Worm (Caenorhabditis elegans) whole organism, L1 larva: ENCODE data around the gene C15H9.2.
A peak's percentile ranks its signal among the peaks of the same experiment; 100 is the strongest.

Experiments used
- C34B4.2 ChIP-seq: sonication (generic microtip); optimal IDR thresholded peaks from 2 replicates; lab custom pipeline; 2017; ENCODE audit warnings: mild to moderate bottlenecking, missing genetic modification characterization, missing compliant biosample characterization
- F16B12.6 ChIP-seq: fragments of 150-350 bp; optimal IDR thresholded peaks from 2 replicates; lab custom pipeline; 2014; ENCODE audit warnings: missing biosample characterization, missing genetic modification characterization
- Y116A8C.19 ChIP-seq: sonication (generic microtip); optimal IDR thresholded peaks from 2 replicates; lab custom pipeline; 2016; ENCODE audit warnings: missing compliant biosample characterization, missing genetic modification characterization, borderline replicate concordance
- aha-1 ChIP-seq: fragments of 150-350 bp; optimal IDR thresholded peaks from 2 replicates; lab custom pipeline; 2014; ENCODE audit warnings: missing biosample characterization, missing genetic modification characterization
- alr-1 ChIP-seq: fragments of 200-800 bp; sonication (Bioruptor generic); optimal IDR thresholded peaks from 2 replicates; lab custom pipeline; 2018; ENCODE audit warnings: borderline replicate concordance, mild to moderate bottlenecking, missing genetic modification characterization, missing compliant biosample characterization
- blmp-1 ChIP-seq: fragments of 150-350 bp; optimal IDR thresholded peaks from 2 replicates; lab custom pipeline; 2014; ENCODE audit warnings: missing biosample characterization, missing genetic modification characterization
- ceh-63 ChIP-seq: fragments of 200-800 bp; sonication (Bioruptor generic); optimal IDR thresholded peaks from 2 replicates; lab custom pipeline; 2018; ENCODE audit warnings: mild to moderate bottlenecking, missing genetic modification characterization, missing compliant biosample characterization
- ceh-82 ChIP-seq, 3 experiments: fragments of 150-350 bp in 1 of 3; sonication (generic microtip) in 2 of 3; optimal IDR thresholded peaks; 2 replicates each; lab custom pipeline; 2014 to 2017; ENCODE audit warnings: missing biosample characterization in 3 of 3, missing genetic modification characterization in 3 of 3
- ceh-88 ChIP-seq: fragments of 200-800 bp; sonication (Bioruptor generic); IDR thresholded peaks from 2 replicates; pipeline ENCODE4 v1.3.6; 2022; ENCODE audit warnings: missing genetic modification characterization, missing compliant biosample characterization
- ceh-90 ChIP-seq: sonication (generic microtip); optimal IDR thresholded peaks from 2 replicates; lab custom pipeline; 2016; ENCODE audit warnings: missing genetic modification characterization, missing compliant biosample characterization
- dsc-1 ChIP-seq: sonication (generic microtip); optimal IDR thresholded peaks from 2 replicates; lab custom pipeline; 2016; ENCODE audit warnings: mild to moderate bottlenecking, missing genetic modification characterization, missing compliant biosample characterization
- efl-1 ChIP-seq, 4 experiments: fragments of 150-350 bp; optimal IDR thresholded peaks in 3 of 4; peaks in 1 of 4; 1 replicate in 1 of 4; 2 replicates in 3 of 4; lab custom pipeline; 2014; ENCODE audit warnings: missing biosample characterization in 2 of 4, missing genetic modification characterization in 2 of 4, missing genetic modification reagents in 2 of 4
- efl-3 ChIP-seq: fragments of 200-800 bp; sonication (Bioruptor generic); optimal IDR thresholded peaks from 2 replicates; lab custom pipeline; 2018; ENCODE audit warnings: mild to moderate bottlenecking, missing genetic modification characterization, missing compliant biosample characterization
- egl-13 ChIP-seq: sonication (generic microtip); optimal IDR thresholded peaks from 2 replicates; lab custom pipeline; 2016; ENCODE audit warnings: missing genotype, missing genetic modification reagents, missing genetic modification characterization, missing compliant biosample characterization
- elt-3 ChIP-seq, 6 experiments: fragments of 150-350 bp in 1 of 6; sonication (generic microtip); optimal IDR thresholded peaks; 2 replicates each; lab custom pipeline; 2017 to 2018; ENCODE audit warnings: missing biosample characterization in 6 of 6, missing genetic modification characterization in 6 of 6, inconsistent platforms in 1 of 6
- fkh-10 ChIP-seq: sonication (generic microtip); optimal IDR thresholded peaks from 2 replicates; lab custom pipeline; 2017; ENCODE audit warnings: missing biosample characterization, missing genetic modification reagents, missing genetic modification characterization
- fos-1 ChIP-seq: fragments of 150-350 bp; optimal IDR thresholded peaks from 2 replicates; lab custom pipeline; 2014; ENCODE audit warnings: missing biosample characterization, missing genetic modification characterization
- hpl-2 ChIP-seq: fragments of 150-350 bp; optimal IDR thresholded peaks from 2 replicates; lab custom pipeline; 2014; ENCODE audit warnings: missing biosample characterization, missing genetic modification reagents, missing genetic modification characterization
- irx-1 ChIP-seq: sonication (generic microtip); optimal IDR thresholded peaks from 2 replicates; lab custom pipeline; 2016; ENCODE audit warnings: missing genetic modification characterization, missing compliant biosample characterization
- lin-14 ChIP-seq: fragments of 200-800 bp; sonication (Bioruptor generic); optimal IDR thresholded peaks from 2 replicates; lab custom pipeline; 2018; ENCODE audit warnings: mild to moderate bottlenecking, missing genetic modification characterization, moderate library complexity, missing compliant biosample characterization
- lin-15B ChIP-seq: fragments of 150-350 bp; sonication (generic microtip); optimal IDR thresholded peaks from 3 replicates; lab custom pipeline; 2014; ENCODE audit warnings: missing biosample characterization, missing genetic modification characterization
- lin-35 ChIP-seq, 2 experiments: fragments of 150-350 bp; optimal IDR thresholded peaks; 2 replicates each; lab custom pipeline; 2014; ENCODE audit warnings: missing biosample characterization in 2 of 2, missing genetic modification characterization in 2 of 2, missing genetic modification reagents in 2 of 2
- lir-3 ChIP-seq: sonication (generic microtip); optimal IDR thresholded peaks from 2 replicates; lab custom pipeline; 2016; ENCODE audit warnings: mild to moderate bottlenecking, missing genetic modification characterization, moderate library complexity, missing compliant biosample characterization; ENCODE audit not compliant: poor library complexity
- mdl-1 ChIP-seq, 2 experiments: fragments of 150-350 bp; optimal IDR thresholded peaks; 2 replicates each; lab custom pipeline; 2014 to 2017; ENCODE audit warnings: missing biosample characterization in 2 of 2, missing genetic modification characterization in 2 of 2, inconsistent platforms in 1 of 2
- mef-2 ChIP-seq: fragments of 150-350 bp; optimal IDR thresholded peaks from 2 replicates; lab custom pipeline; 2014; ENCODE audit warnings: missing biosample characterization, missing genetic modification characterization
- nhr-11 ChIP-seq: fragments of 150-350 bp; optimal IDR thresholded peaks from 2 replicates; lab custom pipeline; 2014; ENCODE audit warnings: missing biosample characterization, missing genetic modification characterization
- nhr-12 ChIP-seq: sonication (generic microtip); optimal IDR thresholded peaks from 2 replicates; lab custom pipeline; 2017; ENCODE audit warnings: missing biosample characterization, missing genetic modification characterization
- nhr-19 ChIP-seq: fragments of 200-800 bp; sonication (Bioruptor generic); conservative IDR thresholded peaks from 2 replicates; pipeline ENCODE4 v1.3.6; 2022; ENCODE audit warnings: missing genetic modification characterization, missing compliant biosample characterization
- nhr-20 ChIP-seq: sonication (generic microtip); optimal IDR thresholded peaks from 2 replicates; lab custom pipeline; 2016; ENCODE audit warnings: mild to moderate bottlenecking, missing genetic modification characterization, missing compliant biosample characterization
- nhr-237 ChIP-seq: fragments of 150-350 bp; optimal IDR thresholded peaks from 2 replicates; lab custom pipeline; 2014; ENCODE audit warnings: missing biosample characterization, missing genetic modification characterization
- nhr-28 ChIP-seq: fragments of 150-350 bp; optimal IDR thresholded peaks from 2 replicates; lab custom pipeline; 2014; ENCODE audit warnings: missing biosample characterization, missing genetic modification characterization
- nhr-71 ChIP-seq: sonication (generic microtip); optimal IDR thresholded peaks from 2 replicates; lab custom pipeline; 2016; ENCODE audit warnings: mild to moderate bottlenecking, missing genetic modification characterization, moderate library complexity, missing compliant biosample characterization
- nhr-76 ChIP-seq: sonication (generic microtip); optimal IDR thresholded peaks from 2 replicates; lab custom pipeline; 2017; ENCODE audit warnings: missing biosample characterization, missing genetic modification characterization
- nhr-77 ChIP-seq: fragments of 150-350 bp; optimal IDR thresholded peaks from 2 replicates; lab custom pipeline; 2014; ENCODE audit warnings: missing biosample characterization, missing genetic modification characterization
- nhr-84 ChIP-seq: sonication (generic microtip); optimal IDR thresholded peaks from 2 replicates; lab custom pipeline; 2017; ENCODE audit warnings: missing biosample characterization, missing genetic modification characterization
- nhr-85 ChIP-seq: sonication (generic microtip); peaks from one replicate; lab custom pipeline; 2016; ENCODE audit warnings: missing genetic modification characterization, inconsistent platforms, missing compliant biosample characterization
- nhr-90 ChIP-seq: sonication (generic microtip); optimal IDR thresholded peaks from 2 replicates; lab custom pipeline; 2016; ENCODE audit warnings: mild to moderate bottlenecking, missing genetic modification characterization, missing compliant biosample characterization; ENCODE audit not compliant: poor library complexity
- rnt-1 ChIP-seq: sonication (generic microtip); optimal IDR thresholded peaks from 2 replicates; lab custom pipeline; 2016; ENCODE audit warnings: mild to moderate bottlenecking, missing genetic modification characterization, moderate library complexity, missing compliant biosample characterization
- snu-23 ChIP-seq: sonication (generic microtip); optimal IDR thresholded peaks from 2 replicates; lab custom pipeline; 2016; ENCODE audit warnings: missing genetic modification characterization, missing compliant biosample characterization
- swsn-7 ChIP-seq: sonication (generic microtip); optimal IDR thresholded peaks from 2 replicates; lab custom pipeline; 2016; ENCODE audit warnings: missing genetic modification characterization, missing compliant biosample characterization
- unc-30 ChIP-seq: sonication (generic microtip); optimal IDR thresholded peaks from 2 replicates; lab custom pipeline; 2017; ENCODE audit warnings: missing biosample characterization, missing genetic modification characterization
- unc-86 ChIP-seq: sonication (generic microtip); optimal IDR thresholded peaks from 2 replicates; lab custom pipeline; 2016; ENCODE audit warnings: missing genetic modification characterization, missing compliant biosample characterization
- vab-15 ChIP-seq: sonication (generic microtip); optimal IDR thresholded peaks from 2 replicates; lab custom pipeline; 2017; ENCODE audit warnings: missing genotype, mild to moderate bottlenecking, missing genetic modification characterization, missing compliant biosample characterization
- ztf-11 ChIP-seq, 2 experiments: sonication (generic microtip); optimal IDR thresholded peaks; 2 replicates each; lab custom pipeline; 2016 to 2017; ENCODE audit warnings: missing genetic modification characterization in 2 of 2, missing biosample characterization in 1 of 2, missing compliant biosample characterization in 1 of 2

C15H9.2 gene

ce11 chrX:6112817-6113216 lies 5.5 kb upstream of the C15H9.2 start, which contains the start of gene prx-3:
prx-3 (minus strand) TSS chrX:6112917.
- TF ChIP-seq nhr-84 (tag; lab: Kevin White, UChicago) = no peak
- peak; percentile 46 for TF ChIP-seq nhr-20 (tag; lab: Kevin White, UChicago)
- TF ChIP-seq, all 84 proteins: peak for 1

DNA sequence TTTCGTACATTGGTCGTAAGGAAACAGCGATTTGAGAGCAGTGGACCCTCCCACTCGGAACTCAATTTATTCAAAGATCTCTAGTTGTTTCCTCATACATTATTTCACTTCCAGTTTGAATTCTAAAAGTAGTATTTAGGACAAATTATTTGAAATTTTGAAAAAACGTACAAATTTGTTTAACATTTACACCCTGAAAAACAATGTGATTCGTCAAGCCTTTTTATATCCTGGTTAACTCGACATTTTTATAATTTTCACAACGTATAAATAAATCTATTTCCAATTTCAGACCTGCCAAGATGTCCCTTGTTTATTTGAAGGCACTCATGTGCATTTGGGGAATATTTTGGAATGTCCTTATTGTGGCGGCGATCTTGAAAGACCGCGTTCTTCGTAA lies 2.8 kb upstream of the C15H9.2 start, which contains the start of gene C15H9.3:
Gene C15H9.3 (plus strand): TSS at position 301 of the 400 bp plus-strand sequence.
- TF ChIP-seq lin-35 (GFP tag; optimal IDR thresholded peaks at IDR 0.05; lab: Kevin White, UChicago) = no peak
- TF ChIP-seq ztf-11 (tag; optimal IDR thresholded peaks at IDR 0.05; lab: Kevin White, UChicago) = no peak
- no peak for TF ChIP-seq unc-30
- TF ChIP-seq ceh-82 (tag; optimal IDR thresholded peaks at IDR 0.05; lab: Kevin White, UChicago) = no peak
- TF ChIP-seq Y116A8C.19 (tag; lab: Kevin White, UChicago) = no peak
- no peak for TF ChIP-seq nhr-11 (tag; lab: Kevin White, UChicago)
- TF ChIP-seq ceh-90 (tag; lab: Kevin White, UChicago) = no peak
- TF ChIP-seq vab-15 = no peak
- no peak for TF ChIP-seq mef-2
- TF ChIP-seq dsc-1 = no peak

DNA sequence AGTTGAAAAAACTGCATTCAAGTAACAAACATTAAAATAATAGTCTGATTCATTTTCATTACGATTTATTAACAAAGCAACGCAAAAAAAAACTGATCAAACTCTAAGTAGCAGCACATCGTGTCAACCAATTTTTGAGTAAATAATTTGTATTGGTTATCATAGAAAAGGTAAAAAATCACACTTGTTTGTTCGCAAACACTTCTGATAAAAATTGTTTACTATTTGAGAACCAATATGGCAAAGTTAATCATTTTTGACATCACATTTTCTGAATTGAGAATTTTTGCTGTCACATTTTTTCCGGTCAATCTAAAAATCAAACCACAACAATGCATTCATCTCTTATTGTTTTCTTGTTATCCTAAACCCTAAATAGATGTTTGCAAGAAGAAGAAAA lies 3.0 kb downstream of the C15H9.2 start:
- TF ChIP-seq C34B4.2 (tag; lab: Kevin White, UChicago) (no peak), nhr-77 (tag; lab: Kevin White, UChicago) (no peak), nhr-12 (tag; lab: Kevin White, UChicago) (no peak)

DNA sequence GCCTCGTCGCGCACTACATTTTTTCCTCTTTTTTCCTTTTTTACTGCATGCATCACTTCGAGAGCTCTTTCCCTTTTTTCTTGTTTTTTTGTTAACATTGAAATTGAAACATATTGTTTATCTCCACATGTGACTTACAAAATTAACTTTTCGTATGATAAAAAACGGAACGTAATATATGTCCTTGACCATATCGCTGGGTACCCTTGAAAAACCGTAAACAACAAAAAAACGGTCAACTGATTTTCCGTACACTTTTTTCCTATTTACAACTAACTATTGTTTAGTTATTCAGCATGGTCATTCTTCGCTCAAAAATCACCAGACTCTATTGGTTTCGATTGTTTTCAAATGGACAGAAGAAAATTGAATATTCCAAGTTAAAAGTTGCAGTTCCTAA lies 3.7 kb downstream of the C15H9.2 start, which contains the start of gene nnt-1:
Gene nnt-1 (plus strand): TSS at position 286 of the 400 bp plus-strand sequence.
- TF ChIP-seq elt-3 (tag; optimal IDR thresholded peaks at IDR 0.05; lab: Kevin White, UChicago) (peak in 1 of 6 experiments; percentile 40), ceh-90 (tag; lab: Kevin White, UChicago) (no peak), lin-15B (tag; lab: Kevin White, UChicago) (no peak), nhr-20 (tag; lab: Kevin White, UChicago) (peak; percentile 83), lin-14 (peak; percentile 54), fos-1 (no peak), lin-35 (GFP tag; optimal IDR thresholded peaks at IDR 0.05; lab: Kevin White, UChicago) (peak in 1 of 2 experiments; percentile 22), nhr-85 (tag; lab: Kevin White, UChicago) (peak; percentile 44), irx-1 (tag; lab: Kevin White, UChicago) (no peak), ceh-88 (no peak), nhr-90 (tag; lab: Kevin White, UChicago) (peak; percentile 6), swsn-7 (tag; lab: Kevin White, UChicago) (no peak), nhr-71 (tag; lab: Kevin White, UChicago) (peak; percentile 29)

DNA sequence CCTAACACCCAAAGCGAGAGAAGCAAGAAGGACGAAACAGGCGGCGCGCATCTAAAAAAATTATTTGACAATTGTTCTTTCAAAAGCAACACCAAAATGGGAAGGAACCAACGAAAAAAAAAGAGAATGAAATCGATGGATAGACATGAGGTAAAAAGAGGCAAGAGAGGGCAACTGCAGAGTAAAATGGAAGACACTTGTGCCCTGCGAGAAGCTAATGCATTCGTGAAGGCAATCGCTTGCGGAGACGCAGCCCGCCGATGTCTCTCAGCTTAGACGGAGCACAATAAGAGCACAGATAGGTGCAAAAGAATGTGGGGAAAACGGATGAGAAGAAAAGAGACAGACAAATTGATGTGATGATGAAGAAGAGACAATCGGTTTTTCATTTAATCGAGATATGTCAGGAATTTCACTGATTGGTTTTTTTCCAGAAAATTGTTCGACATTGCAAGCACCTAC lies 9.9 kb downstream of the C15H9.2 start, which contains the start of gene C15H9.9:
Gene C15H9.9 (minus strand): TSS at position 51 of the 462 bp plus-strand sequence.
- TF ChIP-seq aha-1 = no peak
- no peak for TF ChIP-seq F16B12.6 (tag; lab: Kevin White, UChicago)
- no peak for TF ChIP-seq egl-13 (tag; lab: Kevin White, UChicago)
- TF ChIP-seq nhr-28 (tag; lab: Kevin White, UChicago) = no peak
- TF ChIP-seq nhr-237 = no peak
- no peak for TF ChIP-seq blmp-1 (tag; lab: Kevin White, UChicago)
- peak; percentile 32 for TF ChIP-seq fkh-10 (GFP tag; lab: Kevin White, UChicago)
- TF ChIP-seq nhr-76 (tag; lab: Kevin White, UChicago) = no peak
- TF ChIP-seq efl-3 = no peak
- no peak for TF ChIP-seq hpl-2 (GFP tag; lab: Kevin White, UChicago)
- TF ChIP-seq nhr-71 (tag; lab: Kevin White, UChicago) = peak; percentile 39
- TF ChIP-seq lin-14 = peak; percentile 76
- no peak for TF ChIP-seq lir-3 (tag; lab: Kevin White, UChicago)
- TF ChIP-seq nhr-19 = no peak
- TF ChIP-seq rnt-1 (tag; lab: Kevin White, UChicago) = peak; percentile 44
- no peak for TF ChIP-seq unc-86
- no peak for TF ChIP-seq alr-1 (tag; lab: Kevin White, UChicago)
- no peak for TF ChIP-seq efl-1 (optimal IDR thresholded peaks at IDR 0.05; lab: Kevin White, UChicago)
- TF ChIP-seq efl-1 (GFP tag; optimal IDR thresholded peaks at IDR 0.05 in 1 of 2; lab: Kevin White, UChicago) = no peak
- peak; percentile 26 for TF ChIP-seq snu-23
- no peak for TF ChIP-seq ceh-63
- peak; percentile 10 for TF ChIP-seq nhr-20 (tag; lab: Kevin White, UChicago)
- TF ChIP-seq nhr-90 (tag; lab: Kevin White, UChicago) = no peak
- TF ChIP-seq mdl-1 (tag; optimal IDR thresholded peaks at IDR 0.05; lab: Kevin White, UChicago) = no peak
